Worm (Caenorhabditis elegans) whole organism, midembryonic: ENCODE measurements around the gene ncs-5.

Experiments
- T22C8.4 ChIP-seq: fragments of 200-800 bp; sonication (Bioruptor generic); IDR thresholded peaks from 2 replicates; pipeline ENCODE4 v1.3.6; 2022; ENCODE audit warnings: missing genetic modification characterization, missing compliant biosample characterization
- cog-1 ChIP-seq: sonication (generic microtip); optimal IDR thresholded peaks from 2 replicates; lab custom pipeline; 2016; ENCODE audit warnings: missing genetic modification characterization, missing compliant biosample characterization
- flt-1 ChIP-seq: fragments of 200-800 bp; sonication (Bioruptor generic); IDR thresholded peaks from 2 replicates; pipeline ENCODE4 v1.3.6; 2022; ENCODE audit warnings: missing genetic modification characterization, missing compliant biosample characterization
- klf-2 ChIP-seq: fragments of 200-800 bp; sonication (Bioruptor generic); conservative IDR thresholded peaks from 2 replicates; pipeline ENCODE4 v1.3.6; 2022; ENCODE audit warnings: missing genetic modification reagents, missing genetic modification characterization, missing compliant biosample characterization
- med-1 ChIP-seq: sonication (generic microtip); optimal IDR thresholded peaks from 2 replicates; lab custom pipeline; 2017; ENCODE audit warnings: missing genetic modification characterization, mild to moderate bottlenecking, missing compliant biosample characterization, antibody characterized with exemption, missing genetic modification reagents; ENCODE audit not compliant: insufficient read depth
- ztf-23 ChIP-seq: fragments of 200-800 bp; sonication (Bioruptor generic); IDR thresholded peaks from 2 replicates; pipeline ENCODE4 v1.3.6; 2022; ENCODE audit warnings: missing genetic modification reagents, missing genetic modification characterization, missing compliant biosample characterization
- ztf-29 ChIP-seq: fragments of 200-800 bp; sonication (Bioruptor generic); IDR thresholded peaks from 2 replicates; pipeline ENCODE4 v1.3.6; 2022; ENCODE audit warnings: missing genetic modification reagents, missing genetic modification characterization, missing compliant biosample characterization

ce11 chrV:18846480-18846879 lies 26.9 kb downstream of the ncs-5 start, which contains the start of gene nhr-230:
- TF ChIP-seq ztf-29 (no peak), klf-2 (GFP tag; lab: Robert Waterston, UW) (no peak), flt-1 (GFP tag; lab: Robert Waterston, UW) (no peak), med-1 (GFP tag; lab: Kevin White, UChicago) (no peak), ztf-23 (GFP tag; lab: Robert Waterston, UW) (no peak), T22C8.4 (GFP tag; lab: Robert Waterston, UW) (no peak), cog-1 (tag; lab: Kevin White, UChicago) (no peak)
